Worm (Caenorhabditis elegans) whole organism, L1 larva: ENCODE results near the gene vab-1.

ENCODE experiments used
- C16A3.4 ChIP-seq: fragments of 150-350 bp; optimal IDR thresholded peaks from 2 replicates; lab custom pipeline; 2014; ENCODE audit warnings: missing biosample characterization, missing genetic modification characterization
- F16B12.6 ChIP-seq: fragments of 150-350 bp; optimal IDR thresholded peaks from 2 replicates; lab custom pipeline; 2014; ENCODE audit warnings: missing biosample characterization, missing genetic modification characterization
- ceh-82 ChIP-seq, 3 experiments: fragments of 150-350 bp in 1 of 3; sonication (generic microtip) in 2 of 3; optimal IDR thresholded peaks; 2 replicates each; lab custom pipeline; 2014 to 2017; ENCODE audit warnings: missing biosample characterization in 3 of 3, missing genetic modification characterization in 3 of 3
- elt-3 ChIP-seq, 6 experiments: fragments of 150-350 bp in 1 of 6; sonication (generic microtip); optimal IDR thresholded peaks; 2 replicates each; lab custom pipeline; 2017 to 2018; ENCODE audit warnings: missing biosample characterization in 6 of 6, missing genetic modification characterization in 6 of 6, inconsistent platforms in 1 of 6
- fkh-8 ChIP-seq: sonication (generic microtip); optimal IDR thresholded peaks from 2 replicates; lab custom pipeline; 2016; ENCODE audit warnings: mild to moderate bottlenecking, missing genetic modification characterization, missing compliant biosample characterization
- lin-39 ChIP-seq: fragments of 150-350 bp; optimal IDR thresholded peaks from 2 replicates; lab custom pipeline; 2014; ENCODE audit warnings: missing biosample characterization, missing genetic modification reagents, missing genetic modification characterization
- nhr-28 ChIP-seq: fragments of 150-350 bp; optimal IDR thresholded peaks from 2 replicates; lab custom pipeline; 2014; ENCODE audit warnings: missing biosample characterization, missing genetic modification characterization
- pqm-1 ChIP-seq: sonication (generic microtip); optimal IDR thresholded peaks from 3 replicates; lab custom pipeline; 2017; ENCODE audit warnings: missing biosample characterization, missing genetic modification characterization
- skn-1 ChIP-seq: fragments of 150-350 bp; optimal IDR thresholded peaks from 2 replicates; lab custom pipeline; 2014; ENCODE audit warnings: missing biosample characterization, missing genetic modification characterization
- snpc-4 ChIP-seq: fragments of 150-350 bp; optimal IDR thresholded peaks from 2 replicates; lab custom pipeline; 2014; ENCODE audit warnings: missing biosample characterization, missing genetic modification characterization
- unc-62 ChIP-seq: fragments of 150-350 bp; optimal IDR thresholded peaks from 2 replicates; lab custom pipeline; 2014; ENCODE audit warnings: missing biosample characterization, missing genetic modification reagents, missing genetic modification characterization
- ztf-11 ChIP-seq, 2 experiments: sonication (generic microtip); optimal IDR thresholded peaks; 2 replicates each; lab custom pipeline; 2016 to 2017; ENCODE audit warnings: missing genetic modification characterization in 2 of 2, missing biosample characterization in 1 of 2, missing compliant biosample characterization in 1 of 2
- ztf-4 ChIP-seq: fragments of 150-350 bp; optimal IDR thresholded peaks from 2 replicates; lab custom pipeline; 2014; ENCODE audit warnings: missing biosample characterization, missing genetic modification characterization

DNA sequence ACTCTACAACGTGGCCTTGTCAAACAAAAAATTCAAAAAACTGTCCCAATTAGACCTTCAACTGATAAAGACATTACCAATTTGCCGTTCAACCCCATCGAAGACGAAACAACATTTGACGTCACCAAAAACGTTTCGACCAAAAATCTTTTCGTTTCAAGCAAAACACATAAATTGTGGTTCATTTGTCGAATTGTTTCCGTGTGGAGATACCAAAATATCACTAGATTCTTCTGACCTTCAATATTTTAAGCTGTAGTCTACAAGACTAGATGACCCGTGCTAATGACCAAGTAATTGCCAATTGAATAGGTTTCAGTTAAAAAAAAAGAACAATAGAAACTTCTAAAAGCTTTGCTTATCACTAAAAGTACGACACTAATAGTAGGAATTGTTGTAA, 23.4 kb upstream of the vab-1 start:
- TF ChIP-seq unc-62: no peak
- TF ChIP-seq ztf-11 (tag; optimal IDR thresholded peaks at IDR 0.05; lab: Kevin White, UChicago): no peak
- no peak for TF ChIP-seq skn-1 (tag; lab: Kevin White, UChicago)
- no peak for TF ChIP-seq ztf-4 (tag; lab: Kevin White, UChicago)
- TF ChIP-seq ceh-82 (tag; optimal IDR thresholded peaks at IDR 0.05; lab: Kevin White, UChicago): no peak
- no peak for TF ChIP-seq lin-39 (tag; lab: Kevin White, UChicago)
- TF ChIP-seq F16B12.6 (tag; lab: Kevin White, UChicago): no peak
- TF ChIP-seq pqm-1 (tag; lab: Kevin White, UChicago): no peak
- no peak for TF ChIP-seq nhr-28 (tag; lab: Kevin White, UChicago)
- no peak for TF ChIP-seq snpc-4 (tag; lab: Kevin White, UChicago)
- no peak for TF ChIP-seq fkh-8
- TF ChIP-seq C16A3.4 (tag; lab: Kevin White, UChicago): no peak
- TF ChIP-seq elt-3 (tag; optimal IDR thresholded peaks at IDR 0.05; lab: Kevin White, UChicago): no peak
